Worm (Caenorhabditis elegans) whole organism, L4 larva: ENCODE measurements around the gene srlf-20.

Experiments
- Y5F2A.4 ChIP-seq: fragments of 200-800 bp; sonication (Bioruptor generic); optimal IDR thresholded peaks from 2 replicates; lab custom pipeline; 2018; ENCODE audit warnings: mild to moderate bottlenecking, missing genetic modification characterization, missing compliant biosample characterization
- aha-1 ChIP-seq: fragments of 150-350 bp; peaks from one replicate; lab custom pipeline; 2014; ENCODE audit warnings: missing biosample characterization, missing genetic modification characterization
- dmd-6 ChIP-seq: fragments of 200-800 bp; sonication (Bioruptor generic); IDR thresholded peaks from 2 replicates; pipeline ENCODE4 v1.3.6; 2022; ENCODE audit warnings: missing genetic modification reagents, missing genetic modification characterization, missing compliant biosample characterization
- fos-1 ChIP-seq: fragments of 150-350 bp; optimal IDR thresholded peaks from 2 replicates; lab custom pipeline; 2014; ENCODE audit warnings: missing biosample characterization, missing genetic modification characterization
- lsy-2 ChIP-seq, 2 experiments: fragments of 150-350 bp in 1 of 2; sonication (generic microtip) in 1 of 2; optimal IDR thresholded peaks; 2 replicates each; lab custom pipeline; 2014 to 2017; ENCODE audit warnings: missing biosample characterization in 2 of 2, missing genetic modification characterization in 2 of 2
- nhr-6 ChIP-seq: fragments of 150-350 bp; optimal IDR thresholded peaks from 2 replicates; lab custom pipeline; 2014; ENCODE audit warnings: missing biosample characterization, missing genetic modification characterization
- sdz-12 ChIP-seq: fragments of 200-800 bp; sonication (Bioruptor generic); optimal IDR thresholded peaks from 2 replicates; lab custom pipeline; 2018; ENCODE audit warnings: mild to moderate bottlenecking, missing genetic modification characterization, missing compliant biosample characterization
- unc-62 ChIP-seq, 3 experiments: fragments of 150-350 bp in 1 of 3; sonication (generic microtip); optimal IDR thresholded peaks in 2 of 3; peaks in 1 of 3; 1 replicate in 1 of 3; 2 replicates in 2 of 3; lab custom pipeline; 2014 to 2017; ENCODE audit warnings: missing biosample characterization in 3 of 3, missing genetic modification characterization in 3 of 3, missing genetic modification reagents in 3 of 3, missing genotype in 1 of 3

DNA sequence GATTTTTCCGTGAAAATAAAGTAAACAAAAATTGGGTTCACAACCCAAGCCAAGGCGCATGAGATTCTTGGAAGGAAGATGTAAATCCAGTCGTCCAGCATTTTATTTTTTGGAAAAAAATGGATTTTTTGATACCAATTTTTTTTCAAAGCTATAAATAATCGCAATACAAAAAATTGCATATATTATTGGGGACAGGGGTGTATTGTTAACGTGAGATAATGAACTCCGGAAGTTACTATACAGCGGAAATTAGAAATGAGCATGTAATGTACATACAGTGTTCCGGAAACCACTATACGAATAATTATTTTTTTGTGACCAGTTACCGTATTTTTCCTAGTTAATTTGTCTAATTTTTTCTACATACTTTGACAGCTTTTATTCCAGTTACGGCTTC lies 9.4 kb upstream of the srlf-20 start, which contains the start of gene srj-38:
- TF ChIP-seq Y5F2A.4: no peak
- no peak for TF ChIP-seq aha-1 (tag; lab: Kevin White, UChicago)
- no peak for TF ChIP-seq unc-62 (GFP tag; optimal IDR thresholded peaks at IDR 0.05 in 1 of 2; lab: Kevin White, UChicago)
- no peak for TF ChIP-seq unc-62 (tag; optimal IDR thresholded peaks at IDR 0.05; lab: Kevin White, UChicago)
- no peak for TF ChIP-seq nhr-6 (tag; lab: Kevin White, UChicago)
- no peak for TF ChIP-seq dmd-6
- no peak for TF ChIP-seq fos-1
- no peak for TF ChIP-seq sdz-12 (GFP tag; lab: Kevin White, UChicago)
- no peak for TF ChIP-seq lsy-2 (tag; optimal IDR thresholded peaks at IDR 0.05; lab: Kevin White, UChicago)
